Worm (Caenorhabditis elegans) whole organism, L2 larva: Measurements from ENCODE around the gene syg-1.

Source experiments
- skn-1 ChIP-seq: sonication (generic microtip); optimal IDR thresholded peaks from 2 replicates; lab custom pipeline; 2017; ENCODE audit warnings: missing biosample characterization, missing genetic modification characterization
- unc-39 ChIP-seq: fragments of 150-350 bp; optimal IDR thresholded peaks from 2 replicates; lab custom pipeline; 2014; ENCODE audit warnings: missing biosample characterization, missing genetic modification characterization
- unc-62 ChIP-seq: fragments of 150-350 bp; optimal IDR thresholded peaks from 2 replicates; lab custom pipeline; 2014; ENCODE audit warnings: missing biosample characterization, missing genetic modification reagents, missing genetic modification characterization

DNA sequence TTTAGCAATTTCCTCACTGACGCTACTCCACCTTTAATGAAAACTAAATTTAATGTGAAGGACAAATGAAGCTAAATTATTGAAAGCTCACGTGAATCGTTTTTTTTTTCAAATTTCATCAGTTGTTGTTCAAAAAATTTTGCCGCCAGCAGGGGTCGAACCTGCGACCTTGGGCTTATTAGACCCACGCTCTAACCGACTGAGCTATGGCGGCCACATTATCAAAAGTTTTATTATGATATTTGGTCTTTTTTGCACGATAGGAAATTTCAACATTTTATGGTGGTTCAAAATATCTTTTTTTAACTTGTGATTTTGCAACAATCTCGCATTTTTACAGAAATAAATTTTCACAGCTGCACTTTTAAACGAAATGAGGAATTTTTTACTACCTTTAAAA, 11.0 kb upstream of the syg-1 start:
- no peak for TF ChIP-seq unc-62 (GFP tag; lab: Kevin White, UChicago)
- no peak for TF ChIP-seq skn-1 (tag; lab: Kevin White, UChicago)
- no peak for TF ChIP-seq unc-39
